Worm (Caenorhabditis elegans) whole organism, L1 larva: Measurements from ENCODE around the gene Y73B6BL.27.

Experiments used
- C04F5.9 ChIP-seq: sonication (generic microtip); optimal IDR thresholded peaks from 2 replicates; lab custom pipeline; 2016; ENCODE audit warnings: missing genetic modification characterization, missing compliant biosample characterization
- C16A3.4 ChIP-seq: fragments of 150-350 bp; optimal IDR thresholded peaks from 2 replicates; lab custom pipeline; 2014; ENCODE audit warnings: missing biosample characterization, missing genetic modification characterization
- F16B12.6 ChIP-seq: fragments of 150-350 bp; optimal IDR thresholded peaks from 2 replicates; lab custom pipeline; 2014; ENCODE audit warnings: missing biosample characterization, missing genetic modification characterization
- Y116A8C.19 ChIP-seq: sonication (generic microtip); optimal IDR thresholded peaks from 2 replicates; lab custom pipeline; 2016; ENCODE audit warnings: missing compliant biosample characterization, missing genetic modification characterization, borderline replicate concordance
- aha-1 ChIP-seq: fragments of 150-350 bp; optimal IDR thresholded peaks from 2 replicates; lab custom pipeline; 2014; ENCODE audit warnings: missing biosample characterization, missing genetic modification characterization
- aly-2 ChIP-seq: fragments of 150-350 bp; optimal IDR thresholded peaks from 2 replicates; lab custom pipeline; 2014; ENCODE audit warnings: missing biosample characterization, missing genetic modification characterization
- ceh-63 ChIP-seq: fragments of 200-800 bp; sonication (Bioruptor generic); optimal IDR thresholded peaks from 2 replicates; lab custom pipeline; 2018; ENCODE audit warnings: mild to moderate bottlenecking, missing genetic modification characterization, missing compliant biosample characterization
- ceh-82 ChIP-seq, 3 experiments: fragments of 150-350 bp in 1 of 3; sonication (generic microtip) in 2 of 3; optimal IDR thresholded peaks; 2 replicates each; lab custom pipeline; 2014 to 2017; ENCODE audit warnings: missing biosample characterization in 3 of 3, missing genetic modification characterization in 3 of 3
- ceh-88 ChIP-seq: fragments of 200-800 bp; sonication (Bioruptor generic); IDR thresholded peaks from 2 replicates; pipeline ENCODE4 v1.3.6; 2022; ENCODE audit warnings: missing genetic modification characterization, missing compliant biosample characterization
- ceh-90 ChIP-seq: sonication (generic microtip); optimal IDR thresholded peaks from 2 replicates; lab custom pipeline; 2016; ENCODE audit warnings: missing genetic modification characterization, missing compliant biosample characterization
- dsc-1 ChIP-seq: sonication (generic microtip); optimal IDR thresholded peaks from 2 replicates; lab custom pipeline; 2016; ENCODE audit warnings: mild to moderate bottlenecking, missing genetic modification characterization, missing compliant biosample characterization
- efl-3 ChIP-seq: fragments of 200-800 bp; sonication (Bioruptor generic); optimal IDR thresholded peaks from 2 replicates; lab custom pipeline; 2018; ENCODE audit warnings: mild to moderate bottlenecking, missing genetic modification characterization, missing compliant biosample characterization
- egl-13 ChIP-seq: sonication (generic microtip); optimal IDR thresholded peaks from 2 replicates; lab custom pipeline; 2016; ENCODE audit warnings: missing genotype, missing genetic modification reagents, missing genetic modification characterization, missing compliant biosample characterization
- elt-3 ChIP-seq, 6 experiments: fragments of 150-350 bp in 1 of 6; sonication (generic microtip); optimal IDR thresholded peaks; 2 replicates each; lab custom pipeline; 2017 to 2018; ENCODE audit warnings: missing biosample characterization in 6 of 6, missing genetic modification characterization in 6 of 6, inconsistent platforms in 1 of 6
- ets-5 ChIP-seq: fragments of 200-800 bp; sonication (Bioruptor generic); IDR thresholded peaks from 2 replicates; pipeline ENCODE4 v1.3.6; 2022; ENCODE audit warnings: missing genetic modification characterization, missing compliant biosample characterization
- fkh-4 ChIP-seq: sonication (generic microtip); optimal IDR thresholded peaks from 2 replicates; lab custom pipeline; 2016; ENCODE audit warnings: missing compliant biosample characterization, missing genetic modification characterization, borderline replicate concordance
- fkh-8 ChIP-seq: sonication (generic microtip); optimal IDR thresholded peaks from 2 replicates; lab custom pipeline; 2016; ENCODE audit warnings: mild to moderate bottlenecking, missing genetic modification characterization, missing compliant biosample characterization
- grh-1 ChIP-seq: fragments of 200-800 bp; sonication (Bioruptor generic); IDR thresholded peaks from 2 replicates; pipeline ENCODE4 v1.3.6; 2022; ENCODE audit warnings: missing genetic modification reagents, missing genetic modification characterization, missing compliant biosample characterization
- hlh-4 ChIP-seq: sonication (generic microtip); optimal IDR thresholded peaks from 2 replicates; lab custom pipeline; 2016; ENCODE audit warnings: mild to moderate bottlenecking, missing genetic modification characterization, missing compliant biosample characterization
- hpl-2 ChIP-seq: fragments of 150-350 bp; optimal IDR thresholded peaks from 2 replicates; lab custom pipeline; 2014; ENCODE audit warnings: missing biosample characterization, missing genetic modification reagents, missing genetic modification characterization
- lin-14 ChIP-seq: fragments of 200-800 bp; sonication (Bioruptor generic); optimal IDR thresholded peaks from 2 replicates; lab custom pipeline; 2018; ENCODE audit warnings: mild to moderate bottlenecking, missing genetic modification characterization, moderate library complexity, missing compliant biosample characterization
- lin-15B ChIP-seq: fragments of 150-350 bp; sonication (generic microtip); optimal IDR thresholded peaks from 3 replicates; lab custom pipeline; 2014; ENCODE audit warnings: missing biosample characterization, missing genetic modification characterization
- lsy-2 ChIP-seq, 2 experiments: fragments of 150-350 bp; optimal IDR thresholded peaks; 2 replicates each; lab custom pipeline; 2014; ENCODE audit warnings: missing biosample characterization in 2 of 2, missing genetic modification characterization in 2 of 2
- mab-9 ChIP-seq: fragments of 200-800 bp; sonication (Bioruptor generic); IDR thresholded peaks from 2 replicates; pipeline ENCODE4 v1.3.6; 2022; ENCODE audit warnings: missing genetic modification reagents, missing genetic modification characterization, missing compliant biosample characterization
- mdl-1 ChIP-seq, 2 experiments: fragments of 150-350 bp; optimal IDR thresholded peaks; 2 replicates each; lab custom pipeline; 2014 to 2017; ENCODE audit warnings: missing biosample characterization in 2 of 2, missing genetic modification characterization in 2 of 2, inconsistent platforms in 1 of 2
- mep-1 ChIP-seq: fragments of 150-350 bp; optimal IDR thresholded peaks from 2 replicates; lab custom pipeline; 2014; ENCODE audit warnings: missing biosample characterization, missing genetic modification characterization
- nhr-11 ChIP-seq: fragments of 150-350 bp; optimal IDR thresholded peaks from 2 replicates; lab custom pipeline; 2014; ENCODE audit warnings: missing biosample characterization, missing genetic modification characterization
- nhr-19 ChIP-seq: fragments of 200-800 bp; sonication (Bioruptor generic); conservative IDR thresholded peaks from 2 replicates; pipeline ENCODE4 v1.3.6; 2022; ENCODE audit warnings: missing genetic modification characterization, missing compliant biosample characterization
- nhr-20 ChIP-seq: sonication (generic microtip); optimal IDR thresholded peaks from 2 replicates; lab custom pipeline; 2016; ENCODE audit warnings: mild to moderate bottlenecking, missing genetic modification characterization, missing compliant biosample characterization
- nhr-47 ChIP-seq: sonication (generic microtip); optimal IDR thresholded peaks from 2 replicates; lab custom pipeline; 2016; ENCODE audit warnings: mild to moderate bottlenecking, missing genetic modification characterization, moderate library complexity, missing compliant biosample characterization
- nhr-76 ChIP-seq: sonication (generic microtip); optimal IDR thresholded peaks from 2 replicates; lab custom pipeline; 2017; ENCODE audit warnings: missing biosample characterization, missing genetic modification characterization
- nhr-77 ChIP-seq: fragments of 150-350 bp; optimal IDR thresholded peaks from 2 replicates; lab custom pipeline; 2014; ENCODE audit warnings: missing biosample characterization, missing genetic modification characterization
- nhr-85 ChIP-seq: sonication (generic microtip); peaks from one replicate; lab custom pipeline; 2016; ENCODE audit warnings: missing genetic modification characterization, inconsistent platforms, missing compliant biosample characterization
- nhr-90 ChIP-seq: sonication (generic microtip); optimal IDR thresholded peaks from 2 replicates; lab custom pipeline; 2016; ENCODE audit warnings: mild to moderate bottlenecking, missing genetic modification characterization, missing compliant biosample characterization; ENCODE audit not compliant: poor library complexity
- pag-3 ChIP-seq: sonication (generic microtip); optimal IDR thresholded peaks from 2 replicates; lab custom pipeline; 2017; ENCODE audit warnings: missing genetic modification characterization, mild to moderate bottlenecking, missing compliant biosample characterization, antibody characterized with exemption, borderline replicate concordance; ENCODE audit not compliant: insufficient read depth
- pqm-1 ChIP-seq: sonication (generic microtip); optimal IDR thresholded peaks from 3 replicates; lab custom pipeline; 2017; ENCODE audit warnings: missing biosample characterization, missing genetic modification characterization
- skn-1 ChIP-seq: fragments of 150-350 bp; optimal IDR thresholded peaks from 2 replicates; lab custom pipeline; 2014; ENCODE audit warnings: missing biosample characterization, missing genetic modification characterization
- snpc-4 ChIP-seq: fragments of 150-350 bp; optimal IDR thresholded peaks from 2 replicates; lab custom pipeline; 2014; ENCODE audit warnings: missing biosample characterization, missing genetic modification characterization
- snu-23 ChIP-seq: sonication (generic microtip); optimal IDR thresholded peaks from 2 replicates; lab custom pipeline; 2016; ENCODE audit warnings: missing genetic modification characterization, missing compliant biosample characterization
- sox-4 ChIP-seq: sonication (generic microtip); optimal IDR thresholded peaks from 2 replicates; lab custom pipeline; 2016; ENCODE audit warnings: missing genetic modification characterization, missing compliant biosample characterization
- sptf-1 ChIP-seq: fragments of 150-350 bp; optimal IDR thresholded peaks from 2 replicates; lab custom pipeline; 2014; ENCODE audit warnings: missing biosample characterization, missing genetic modification characterization
- sup-37 ChIP-seq: fragments of 200-800 bp; sonication (Bioruptor generic); optimal IDR thresholded peaks from 2 replicates; lab custom pipeline; 2018; ENCODE audit warnings: mild to moderate bottlenecking, missing genetic modification characterization, missing compliant biosample characterization
- tbx-2 ChIP-seq: sonication (generic microtip); optimal IDR thresholded peaks from 2 replicates; lab custom pipeline; 2016; ENCODE audit warnings: missing genetic modification characterization, missing compliant biosample characterization
- unc-130 ChIP-seq: fragments of 150-350 bp; optimal IDR thresholded peaks from 2 replicates; lab custom pipeline; 2017; ENCODE audit warnings: missing biosample characterization, missing genetic modification characterization, inconsistent platforms
- unc-30 ChIP-seq: sonication (generic microtip); optimal IDR thresholded peaks from 2 replicates; lab custom pipeline; 2017; ENCODE audit warnings: missing biosample characterization, missing genetic modification characterization
- unc-62 ChIP-seq: fragments of 150-350 bp; optimal IDR thresholded peaks from 2 replicates; lab custom pipeline; 2014; ENCODE audit warnings: missing biosample characterization, missing genetic modification reagents, missing genetic modification characterization
- unc-86 ChIP-seq: sonication (generic microtip); optimal IDR thresholded peaks from 2 replicates; lab custom pipeline; 2016; ENCODE audit warnings: missing genetic modification characterization, missing compliant biosample characterization
- unc-98 ChIP-seq: fragments of 200-800 bp; sonication (Bioruptor generic); IDR thresholded peaks from 2 replicates; pipeline ENCODE4 v1.3.6; 2022; ENCODE audit warnings: missing genetic modification characterization, missing compliant biosample characterization
- xbp-1 ChIP-seq: sonication (generic microtip); optimal IDR thresholded peaks from 2 replicates; lab custom pipeline; 2016; ENCODE audit warnings: missing genetic modification characterization, missing compliant biosample characterization
- zag-1 ChIP-seq: fragments of 150-350 bp; optimal IDR thresholded peaks from 2 replicates; lab custom pipeline; 2014; ENCODE audit warnings: missing biosample characterization, missing genetic modification characterization
- ztf-11 ChIP-seq, 2 experiments: sonication (generic microtip); optimal IDR thresholded peaks; 2 replicates each; lab custom pipeline; 2016 to 2017; ENCODE audit warnings: missing genetic modification characterization in 2 of 2, missing biosample characterization in 1 of 2, missing compliant biosample characterization in 1 of 2

The Y73B6BL.27 gene

ce11 chrIV:6480221-6480620 is 7.2 kb upstream of the Y73B6BL.27 start, which contains the start of gene tyr-6:
Gene tyr-6, plus strand, starts transcription at chrIV:6480521.
- no peak for TF ChIP-seq unc-62 (GFP tag; lab: Kevin White, UChicago)
- TF ChIP-seq sptf-1 (tag; lab: Kevin White, UChicago) = no peak
- no peak for TF ChIP-seq skn-1 (tag; lab: Kevin White, UChicago)
- no peak for TF ChIP-seq tbx-2
- TF ChIP-seq sox-4 (tag; lab: Kevin White, UChicago) = no peak
- TF ChIP-seq lin-15B (tag; lab: Kevin White, UChicago) = no peak
- TF ChIP-seq egl-13 (tag; lab: Kevin White, UChicago) = no peak
- no peak for TF ChIP-seq aha-1 (tag; lab: Kevin White, UChicago)
- TF ChIP-seq nhr-20 (tag; lab: Kevin White, UChicago) = no peak
- no peak for TF ChIP-seq C16A3.4 (tag; lab: Kevin White, UChicago)
- TF ChIP-seq fkh-8 (tag; lab: Kevin White, UChicago) = no peak
- no peak for TF ChIP-seq snpc-4
- TF ChIP-seq nhr-47 = no peak
- TF ChIP-seq, all 84 proteins: peak for 0

ce11 chrIV:6474751-6475150 is 1.7 kb upstream of the Y73B6BL.27 start:
- TF ChIP-seq efl-3 (GFP tag; lab: Kevin White, UChicago) = no peak
- peak; percentile 54 to 76 for TF ChIP-seq lsy-2 (tag; optimal IDR thresholded peaks at IDR 0.05; lab: Kevin White, UChicago)
- TF ChIP-seq C04F5.9 (tag; lab: Kevin White, UChicago) = no peak
- TF ChIP-seq nhr-77 (tag; lab: Kevin White, UChicago) = no peak
- peak; percentile 4 for TF ChIP-seq C16A3.4 (tag; lab: Kevin White, UChicago)
- TF ChIP-seq unc-130 = no peak
- no peak for TF ChIP-seq unc-30 (tag; lab: Kevin White, UChicago)
- no peak for TF ChIP-seq nhr-76
- no peak for TF ChIP-seq zag-1 (tag; lab: Kevin White, UChicago)
- peak in 2 of 3 experiments; percentile 31 to 43 for TF ChIP-seq ceh-82 (tag; optimal IDR thresholded peaks at IDR 0.05; lab: Kevin White, UChicago)
- no peak for TF ChIP-seq nhr-19 (GFP tag; lab: Robert Waterston, UW)
- TF ChIP-seq nhr-85 (tag; lab: Kevin White, UChicago) = peak; percentile 81
- TF ChIP-seq ets-5 = no peak
- TF ChIP-seq Y116A8C.19 (tag; lab: Kevin White, UChicago) = no peak
- TF ChIP-seq lin-14 (GFP tag; lab: Kevin White, UChicago) = peak; percentile 88
- TF ChIP-seq pqm-1 = no peak
- no peak for TF ChIP-seq aha-1 (tag; lab: Kevin White, UChicago)
- no peak for TF ChIP-seq mab-9
- no peak for TF ChIP-seq hlh-4 (tag; lab: Kevin White, UChicago)
- peak; percentile 3 for TF ChIP-seq fkh-8 (tag; lab: Kevin White, UChicago)
- TF ChIP-seq snu-23 (GFP tag; lab: Kevin White, UChicago) = peak; percentile 71
- TF ChIP-seq mdl-1 (tag; optimal IDR thresholded peaks at IDR 0.05; lab: Kevin White, UChicago) = no peak
- TF ChIP-seq unc-86 (tag; lab: Kevin White, UChicago) = no peak
- TF ChIP-seq sptf-1 (tag; lab: Kevin White, UChicago) = no peak
- no peak for TF ChIP-seq fkh-4 (tag; lab: Kevin White, UChicago)
- TF ChIP-seq aly-2 (tag; lab: Kevin White, UChicago) = no peak
- TF ChIP-seq mep-1 (tag; lab: Kevin White, UChicago) = peak; percentile 85
- TF ChIP-seq hpl-2 (GFP tag; lab: Kevin White, UChicago) = no peak
- TF ChIP-seq ceh-90 = no peak
- TF ChIP-seq nhr-11 = no peak
- no peak for TF ChIP-seq ceh-88 (GFP tag; lab: Robert Waterston, UW)
- peak; percentile 25 for TF ChIP-seq nhr-90 (tag; lab: Kevin White, UChicago)
- TF ChIP-seq xbp-1 (tag; lab: Kevin White, UChicago) = peak; percentile 2
- TF ChIP-seq egl-13 (tag; lab: Kevin White, UChicago) = no peak
- TF ChIP-seq F16B12.6 = peak; percentile 6
- no peak for TF ChIP-seq unc-98 (GFP tag; lab: Robert Waterston, UW)
- TF ChIP-seq ceh-63 = no peak
- TF ChIP-seq snpc-4 = peak; percentile 30
- TF ChIP-seq sup-37 = no peak
- TF ChIP-seq dsc-1 (tag; lab: Kevin White, UChicago) = peak; percentile 24
- no peak for TF ChIP-seq grh-1 (GFP tag; lab: Robert Waterston, UW)
- TF ChIP-seq pag-3 (tag; lab: Kevin White, UChicago) = no peak
- no peak for TF ChIP-seq ztf-11 (tag; optimal IDR thresholded peaks at IDR 0.05; lab: Kevin White, UChicago)
- TF ChIP-seq tbx-2 = peak; percentile 31
- TF ChIP-seq elt-3 (tag; optimal IDR thresholded peaks at IDR 0.05; lab: Kevin White, UChicago) = no peak
